Worm (Caenorhabditis elegans) whole organism, late embryonic: ENCODE data around the gene hcf-1.

ENCODE experiments used
- ama-1 ChIP-seq: fragments of 150-350 bp; optimal IDR thresholded peaks from 2 replicates; lab custom pipeline; 2014
- fax-1 ChIP-seq: sonication (generic microtip); optimal IDR thresholded peaks from 2 replicates; lab custom pipeline; 2016; ENCODE audit warnings: missing genotype, missing genetic modification characterization, missing compliant biosample characterization
- pax-1 ChIP-seq: fragments of 150-350 bp; optimal IDR thresholded peaks from 2 replicates; lab custom pipeline; 2014; ENCODE audit warnings: missing biosample characterization, missing genetic modification characterization
- syd-9 ChIP-seq: sonication (generic microtip); optimal IDR thresholded peaks from 2 replicates; lab custom pipeline; 2016; ENCODE audit warnings: mild to moderate bottlenecking, missing genetic modification characterization, moderate library complexity, missing compliant biosample characterization

ce11 chrIV:7816402-7817102 lies 42.5 kb upstream of the hcf-1 start:
- TF ChIP-seq syd-9 (tag; lab: Kevin White, UChicago): no peak
- TF ChIP-seq ama-1 (lab: Kevin White, UChicago): no peak
- no peak for TF ChIP-seq pax-1
- TF ChIP-seq fax-1: no peak
